Fruit fly (Drosophila melanogaster) whole organism, prepupa: ENCODE results near the gene CG7246.

Experiments
- Blimp-1 ChIP-seq: fragments of 200-800 bp; sonication (Bioruptor generic); optimal IDR thresholded peaks from 3 replicates; lab custom pipeline; 2017; ENCODE audit warnings: missing biosample characterization, missing genetic modification characterization, mild to moderate bottlenecking, moderate library complexity, missing genetic modification reagents
- CG10669 ChIP-seq: fragments of 200-800 bp; sonication (Bioruptor generic); optimal IDR thresholded peaks from 3 replicates; lab custom pipeline; 2018; ENCODE audit warnings: missing biosample characterization, mild to moderate bottlenecking, missing genetic modification characterization, moderate library complexity
- CG11294 ChIP-seq: fragments of 200-800 bp; sonication (Bioruptor generic); IDR thresholded peaks from 2 replicates; pipeline ENCODE4 v1.3.6; 2022; ENCODE audit warnings: missing biosample characterization, missing genetic modification characterization
- CG11902 ChIP-seq: fragments of 200-800 bp; sonication (Bioruptor generic); optimal IDR thresholded peaks from 3 replicates; lab custom pipeline; 2016; ENCODE audit warnings: missing biosample characterization, missing genetic modification characterization
- CG15336 ChIP-seq: fragments of 200-800 bp; sonication (Bioruptor generic); IDR thresholded peaks from 2 replicates; pipeline ENCODE4 v1.3.6; 2022; ENCODE audit warnings: missing biosample characterization, missing genetic modification characterization
- CG1621 ChIP-seq: fragments of 200-800 bp; sonication (Bioruptor generic); optimal IDR thresholded peaks from 3 replicates; lab custom pipeline; 2018; ENCODE audit warnings: missing biosample characterization, mild to moderate bottlenecking, missing genetic modification characterization
- CG16779 ChIP-seq: fragments of 200-800 bp; sonication (Bioruptor generic); optimal IDR thresholded peaks from 3 replicates; lab custom pipeline; 2017; ENCODE audit warnings: missing biosample characterization, mild to moderate bottlenecking, missing genetic modification characterization
- CG3032 ChIP-seq: fragments of 200-800 bp; optimal IDR thresholded peaks from 2 replicates; lab custom pipeline; 2019; ENCODE audit warnings: missing biosample characterization, mild to moderate bottlenecking, missing genetic modification characterization, moderate library complexity
- CG32006 ChIP-seq: fragments of 200-800 bp; sonication (Bioruptor generic); optimal IDR thresholded peaks from 3 replicates; lab custom pipeline; 2017; ENCODE audit warnings: missing biosample characterization, mild to moderate bottlenecking, missing genetic modification characterization
- CG3919 ChIP-seq: fragments of 200-800 bp; sonication (Bioruptor generic); optimal IDR thresholded peaks from 3 replicates; lab custom pipeline; 2016; ENCODE audit warnings: missing biosample characterization, missing genetic modification characterization
- CG6276 ChIP-seq: fragments of 200-800 bp; sonication (Bioruptor generic); optimal IDR thresholded peaks from 2 replicates; lab custom pipeline; 2017; ENCODE audit warnings: missing biosample characterization, mild to moderate bottlenecking, missing genetic modification characterization
- CG6854 ChIP-seq: fragments of 200-800 bp; sonication (Bioruptor generic); optimal IDR thresholded peaks from 2 replicates; lab custom pipeline; 2017; ENCODE audit warnings: missing biosample characterization, mild to moderate bottlenecking, missing genetic modification characterization
- CG8119 ChIP-seq: fragments of 200-800 bp; sonication (Bioruptor generic); IDR thresholded peaks from 3 replicates; pipeline ENCODE4 v1.3.6; 2022; ENCODE audit warnings: missing biosample characterization, missing genetic modification characterization
- CG8319 ChIP-seq: fragments of 200-800 bp; sonication (Bioruptor generic); optimal IDR thresholded peaks from 3 replicates; lab custom pipeline; 2016; ENCODE audit warnings: missing biosample characterization, missing genetic modification characterization
- CG9139 ChIP-seq: fragments of 200-800 bp; sonication (Bioruptor generic); optimal IDR thresholded peaks from 3 replicates; lab custom pipeline; 2017; ENCODE audit warnings: missing biosample characterization, mild to moderate bottlenecking, missing genetic modification characterization
- Eip75B ChIP-seq: fragments of 200-800 bp; sonication (Bioruptor generic); optimal IDR thresholded peaks from 3 replicates; lab custom pipeline; 2016; ENCODE audit warnings: missing biosample characterization, missing genetic modification characterization
- Eip93F ChIP-seq: fragments of 200-800 bp; sonication (Bioruptor generic); optimal IDR thresholded peaks from 2 replicates; lab custom pipeline; 2016; ENCODE audit warnings: missing biosample characterization, mild to moderate bottlenecking, missing genetic modification characterization
- Ets21C ChIP-seq: fragments of 200-800 bp; sonication (Bioruptor generic); optimal IDR thresholded peaks from 3 replicates; lab custom pipeline; 2016; ENCODE audit warnings: missing biosample characterization, missing genetic modification characterization
- Ets96B ChIP-seq: fragments of 200-800 bp; optimal IDR thresholded peaks from 2 replicates; lab custom pipeline; 2019; ENCODE audit warnings: missing biosample characterization, mild to moderate bottlenecking, missing genetic modification characterization, moderate library complexity
- Gug ChIP-seq: fragments of 200-800 bp; sonication (Bioruptor generic); IDR thresholded peaks from 2 replicates; pipeline ENCODE4 v1.3.6; 2022; ENCODE audit warnings: missing biosample characterization, missing genetic modification characterization
- Hr39 ChIP-seq: fragments of 200-800 bp; sonication (Bioruptor generic); optimal IDR thresholded peaks from 2 replicates; lab custom pipeline; 2016; ENCODE audit warnings: missing biosample characterization, missing genetic modification characterization
- Lpt ChIP-seq: fragments of 200-800 bp; sonication (Bioruptor generic); optimal IDR thresholded peaks from 3 replicates; lab custom pipeline; 2016; ENCODE audit warnings: missing biosample characterization, missing genetic modification characterization
- Sox102F ChIP-seq: fragments of 200-800 bp; sonication (Bioruptor generic); optimal IDR thresholded peaks from 2 replicates; lab custom pipeline; 2016; ENCODE audit warnings: missing biosample characterization, mild to moderate bottlenecking, missing genetic modification characterization
- Sox14 ChIP-seq: fragments of 200-800 bp; sonication (Bioruptor generic); optimal IDR thresholded peaks from 3 replicates; lab custom pipeline; 2016; ENCODE audit warnings: missing biosample characterization, missing genetic modification characterization
- dac ChIP-seq: fragments of 200-800 bp; sonication (Bioruptor generic); optimal IDR thresholded peaks from 2 replicates; lab custom pipeline; 2017; ENCODE audit warnings: missing biosample characterization, mild to moderate bottlenecking, missing genetic modification characterization
- esn ChIP-seq: fragments of 200-800 bp; sonication (Bioruptor generic); optimal IDR thresholded peaks from 2 replicates; lab custom pipeline; 2016; ENCODE audit warnings: missing biosample characterization, mild to moderate bottlenecking, missing genetic modification characterization, moderate library complexity
- fd59A ChIP-seq: fragments of 200-800 bp; sonication (Bioruptor generic); optimal IDR thresholded peaks from 2 replicates; lab custom pipeline; 2017; ENCODE audit warnings: missing biosample characterization, mild to moderate bottlenecking, missing genetic modification characterization, missing genetic modification reagents
- fd85E ChIP-seq: fragments of 200-800 bp; sonication (Bioruptor generic); optimal IDR thresholded peaks from 3 replicates; lab custom pipeline; 2016; ENCODE audit warnings: missing biosample characterization, missing genetic modification characterization
- fkh ChIP-seq: fragments of 200-800 bp; sonication (Bioruptor generic); optimal IDR thresholded peaks from 3 replicates; lab custom pipeline; 2017; ENCODE audit warnings: missing biosample characterization, mild to moderate bottlenecking, missing genetic modification characterization, moderate library complexity
- pdm3 ChIP-seq: fragments of 200-800 bp; sonication (Bioruptor generic); optimal IDR thresholded peaks from 3 replicates; lab custom pipeline; 2016; ENCODE audit warnings: missing biosample characterization, missing genetic modification characterization
- salr ChIP-seq, 2 experiments: fragments of 200-800 bp; sonication (Bioruptor generic); optimal IDR thresholded peaks; 3 replicates each; lab custom pipeline; 2016 to 2018; ENCODE audit warnings: missing biosample characterization in 2 of 2, missing genetic modification characterization in 2 of 2, mild to moderate bottlenecking in 1 of 2
- ss ChIP-seq, 2 experiments: fragments of 200-800 bp; sonication (Bioruptor generic); optimal IDR thresholded peaks; 2 replicates in 1 of 2; 3 replicates in 1 of 2; lab custom pipeline; 2017 to 2018; ENCODE audit warnings: mild to moderate bottlenecking in 2 of 2, missing biosample characterization in 2 of 2, missing genetic modification characterization in 2 of 2, moderate library complexity in 1 of 2
- svp ChIP-seq: fragments of 200-800 bp; sonication (Bioruptor generic); peaks from one replicate; lab custom pipeline; 2016; ENCODE audit warnings: missing biosample characterization, missing genetic modification characterization
- vri ChIP-seq: fragments of 200-800 bp; sonication (Bioruptor generic); optimal IDR thresholded peaks from 3 replicates; lab custom pipeline; 2016; ENCODE audit warnings: missing biosample characterization, mild to moderate bottlenecking, missing genetic modification characterization

CG7246 gene

dm6 chrX:9080962-9081361, at the start of gene CG7246, which contains the start of gene HP1b (continued):
- peak; percentile 56 for TF ChIP-seq Hr39 (GFP tag; lab: Kevin White, UChicago)
- no peak for TF ChIP-seq fd85E (GFP tag; lab: Kevin White, UChicago)
- TF ChIP-seq CG3919 (GFP tag; lab: Kevin White, UChicago): peak; percentile 66
- TF ChIP-seq Sox14: peak; percentile 42
- no peak for TF ChIP-seq CG6854 (GFP tag; lab: Kevin White, UChicago)
- no peak for TF ChIP-seq CG16779 (tag; lab: Kevin White, UChicago)
- TF ChIP-seq fd59A (GFP tag; lab: Kevin White, UChicago): no peak
- TF ChIP-seq svp (GFP tag; lab: Kevin White, UChicago): peak; percentile 79
- TF ChIP-seq, all 60 proteins: peak for 47

dm6 chrX:9130243-9130642, 49.4 kb upstream of the CG7246 start:
- TF ChIP-seq Lpt (GFP tag; lab: Kevin White, UChicago) (no peak), CG10669 (GFP tag; lab: Kevin White, UChicago) (no peak), esn (GFP tag; lab: Kevin White, UChicago) (no peak), Ets21C (GFP tag; lab: Kevin White, UChicago) (no peak), Eip75B (GFP tag; lab: Kevin White, UChicago) (no peak), CG9139 (GFP tag; lab: Kevin White, UChicago) (no peak), CG32006 (GFP tag; lab: Kevin White, UChicago) (no peak), CG8119 (GFP tag; lab: Robert Waterston, UW) (no peak), CG6276 (GFP tag; lab: Kevin White, UChicago) (no peak), CG11294 (GFP tag; lab: Robert Waterston, UW) (no peak), Sox102F (GFP tag; lab: Kevin White, UChicago) (no peak), CG3919 (GFP tag; lab: Kevin White, UChicago) (no peak), Ets96B (tag; lab: Kevin White, UChicago) (no peak), Hr39 (GFP tag; lab: Kevin White, UChicago) (no peak), Blimp-1 (GFP tag; lab: Kevin White, UChicago) (no peak), Gug (GFP tag; lab: Robert Waterston, UW) (no peak), fkh (no peak), CG8319 (no peak), dac (GFP tag; lab: Kevin White, UChicago) (no peak)

DNA sequence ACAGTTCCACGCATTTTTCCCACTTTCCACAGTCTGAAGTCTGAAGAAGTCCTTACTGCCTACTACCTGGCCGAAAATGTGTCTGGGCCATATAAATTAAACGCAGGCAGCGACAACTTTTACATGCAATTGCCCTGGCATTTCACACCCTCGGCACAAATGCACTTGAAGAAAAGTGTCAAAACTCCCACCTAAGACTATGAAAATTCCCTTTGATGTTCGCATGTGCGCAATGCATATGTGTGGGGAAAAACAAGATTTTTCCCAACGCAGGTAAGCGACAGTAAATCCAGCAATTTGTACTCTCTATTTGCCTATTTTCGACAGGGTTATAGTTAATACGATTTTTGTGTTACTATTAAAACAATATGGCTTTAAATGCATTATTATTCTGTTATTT, 48.6 kb upstream of the CG7246 start:
- no peak for TF ChIP-seq CG1621
- TF ChIP-seq CG9139 (GFP tag; lab: Kevin White, UChicago): no peak
- no peak for TF ChIP-seq vri
- no peak for TF ChIP-seq ss (GFP tag; optimal IDR thresholded peaks at IDR 0.05; lab: Kevin White, UChicago)
- TF ChIP-seq Eip93F: no peak
- TF ChIP-seq CG3032: no peak
- no peak for TF ChIP-seq CG11902 (GFP tag; lab: Kevin White, UChicago)
- TF ChIP-seq salr (GFP tag; optimal IDR thresholded peaks at IDR 0.05; lab: Kevin White, UChicago): no peak

- TF ChIP-seq CG15336 (GFP tag; lab: Robert Waterston, UW) (no peak), CG32006 (GFP tag; lab: Kevin White, UChicago) (no peak), fkh (no peak), pdm3 (GFP tag; lab: Kevin White, UChicago) (no peak), vri (no peak)
These were observed 47.1 kb upstream of the CG7246 start for dm6 chrX:9128012-9128280.
